Fruit fly (Drosophila melanogaster): ENCODE results near the gene PNUTS.

PNUTS gene

dm6 chr2L:865851-866250 is 4.4 kb upstream of the PNUTS start (continued):
- peak; percentile 95 for TF ChIP-seq Optix (GFP tag; IDR thresholded peaks at IDR 0.05)
- TF ChIP-seq CG2875 (GFP tag; optimal IDR thresholded peaks at IDR 0.05): peak; percentile 93
- peak; percentile 56 for TF ChIP-seq GATAe (GFP tag; conservative IDR thresholded peaks at IDR 0.05)
- peak; percentile 88 for TF ChIP-seq CG3838 (GFP tag; optimal IDR thresholded peaks at IDR 0.05)
- TF ChIP-seq Poxn (GFP tag; IDR thresholded peaks at IDR 0.05): peak; percentile 79
- TF ChIP-seq CG9437 (GFP tag; optimal IDR thresholded peaks at IDR 0.05): peak; percentile 89
- TF ChIP-seq CG10209 (GFP tag; optimal IDR thresholded peaks at IDR 0.05): peak; percentile 95
- TF ChIP-seq h (optimal IDR thresholded peaks at IDR 0.05): no peak
- no peak for TF ChIP-seq hbn (GFP tag; IDR thresholded peaks at IDR 0.05; ENCODE audit: partially characterized antibody)
- TF ChIP-seq Dip2 (GFP tag; IDR thresholded peaks at IDR 0.05): peak; percentile 63
- TF ChIP-seq CG10959 (GFP tag; IDR thresholded peaks at IDR 0.05): peak; percentile 91
- TF ChIP-seq Ptx1 (GFP tag; IDR thresholded peaks at IDR 0.05): peak; percentile 96
- TF ChIP-seq Six4 (GFP tag; optimal IDR thresholded peaks at IDR 0.05): peak; percentile 94
- no peak for TF ChIP-seq sna (GFP tag; IDR thresholded peaks at IDR 0.05; ENCODE audit: partially characterized antibody)
- peak; percentile 95 for TF ChIP-seq esg (GFP tag; conservative IDR thresholded peaks at IDR 0.05)
- TF ChIP-seq CG8281 (tag; optimal IDR thresholded peaks at IDR 0.05): peak; percentile 92
- peak; percentile 97 for TF ChIP-seq ara (GFP tag; IDR thresholded peaks at IDR 0.05)
- TF ChIP-seq CG12236 (GFP tag; optimal IDR thresholded peaks at IDR 0.05): peak; percentile 86
- TF ChIP-seq CG4328 (GFP tag; optimal IDR thresholded peaks at IDR 0.05): peak; percentile 87
- TF ChIP-seq sima (GFP tag; optimal IDR thresholded peaks at IDR 0.05): peak; percentile 88
- TF ChIP-seq C15 (GFP tag; IDR thresholded peaks at IDR 0.05): peak; percentile 94
- TF ChIP-seq ken (GFP tag; IDR thresholded peaks at IDR 0.05): peak; percentile 97
- TF ChIP-seq Max (GFP tag; optimal IDR thresholded peaks at IDR 0.05): peak; percentile 96
- peak; percentile 91 for TF ChIP-seq cato (GFP tag; optimal IDR thresholded peaks at IDR 0.05; ENCODE audit: borderline replicate concordance)
- TF ChIP-seq gsb-n (tag; optimal IDR thresholded peaks at IDR 0.05): peak; percentile 96
- peak; percentile 98 for TF ChIP-seq corto (GFP tag; optimal IDR thresholded peaks at IDR 0.05)
- peak; percentile 97 for TF ChIP-seq CG12391 (tag; optimal IDR thresholded peaks at IDR 0.05)
- TF ChIP-seq gce (GFP tag; IDR thresholded peaks at IDR 0.05): peak; percentile 97
- peak; percentile 96 for TF ChIP-seq sisA (GFP tag; IDR thresholded peaks at IDR 0.05)
- TF ChIP-seq her (GFP tag; optimal IDR thresholded peaks at IDR 0.05): peak; percentile 91
- peak; percentile 92 for TF ChIP-seq Ravus (GFP tag; IDR thresholded peaks at IDR 0.05)
- peak; percentile 43 for TF ChIP-seq Kr (GFP tag; optimal IDR thresholded peaks at IDR 0.05)
- TF ChIP-seq bcd (GFP tag; optimal IDR thresholded peaks at IDR 0.05): peak; percentile 96
- peak; percentile 97 for TF ChIP-seq slbo (GFP tag; IDR thresholded peaks at IDR 0.05)
- TF ChIP-seq CG7745 (tag; optimal IDR thresholded peaks at IDR 0.05): peak; percentile 64
- TF ChIP-seq Hand (GFP tag; optimal IDR thresholded peaks at IDR 0.05): peak; percentile 89
- TF ChIP-seq Rx (GFP tag; IDR thresholded peaks at IDR 0.05): peak; percentile 96
- peak; percentile 64 for TF ChIP-seq CTCF (GFP tag; optimal IDR thresholded peaks at IDR 0.05)
- TF ChIP-seq CG17186 (GFP tag; optimal IDR thresholded peaks at IDR 0.05): peak; percentile 89
- TF ChIP-seq bigmax (GFP tag; optimal IDR thresholded peaks at IDR 0.05): peak; percentile 69
- TF ChIP-seq Hmr (GFP tag; optimal IDR thresholded peaks at IDR 0.05): peak; percentile 96
- TF ChIP-seq CG8765 (GFP tag; IDR thresholded peaks at IDR 0.05): peak; percentile 93
- peak; percentile 89 to 96 for TF ChIP-seq bsh (GFP tag; optimal IDR thresholded peaks at IDR 0.05)
- peak; percentile 97 for TF ChIP-seq Xbp1 (GFP tag; optimal IDR thresholded peaks at IDR 0.05)
- peak; percentile 92 for TF ChIP-seq CG1792 (GFP tag; optimal IDR thresholded peaks at IDR 0.05)
- peak; percentile 91 for TF ChIP-seq Sox100B (GFP tag; optimal IDR thresholded peaks at IDR 0.05)
- peak; percentile 95 for TF ChIP-seq B-H1 (GFP tag; IDR thresholded peaks at IDR 0.05)
- TF ChIP-seq E2f1 (GFP tag; IDR thresholded peaks at IDR 0.05): peak; percentile 95
- peak; percentile 92 for TF ChIP-seq CG2202 (tag; optimal IDR thresholded peaks at IDR 0.05)
- TF ChIP-seq tx (GFP tag; optimal IDR thresholded peaks at IDR 0.05): peak; percentile 93
- TF ChIP-seq CG1647 (GFP tag; optimal IDR thresholded peaks at IDR 0.05): peak; percentile 96
- TF ChIP-seq Drgx (GFP tag; IDR thresholded peaks at IDR 0.05): peak; percentile 98

Data from whole organism, embryonic.